Worm (Caenorhabditis elegans): ENCODE measurements around the gene ksr-1.
A peak's percentile ranks its signal among the peaks of the same experiment; 100 is the strongest.

Gene ksr-1

DNA sequence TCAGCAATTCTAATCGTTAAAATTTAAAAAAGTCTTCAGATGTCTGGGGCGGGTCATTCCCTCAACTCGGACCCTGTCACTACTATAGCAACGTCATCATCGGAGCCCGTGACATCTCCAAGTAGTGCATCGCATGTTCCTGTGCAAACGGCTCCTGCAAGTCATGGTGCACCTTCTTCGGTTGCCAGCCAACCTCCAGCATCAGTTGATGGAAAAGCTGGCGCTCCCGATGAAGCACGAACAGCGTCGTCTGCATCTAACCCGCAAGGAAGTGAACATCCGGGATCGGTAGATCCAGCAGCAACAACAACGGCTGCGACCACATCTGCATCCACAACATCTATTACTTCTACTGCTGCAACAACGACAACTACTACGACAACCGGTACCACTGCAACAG lies 19.6 kb downstream of the ksr-1 start, which contains the start of gene R09F10.3:
R09F10.3 (plus strand) TSS at position 40 of the 400 bp plus-strand sequence.
- no peak for TF ChIP-seq sem-4 (tag; optimal IDR thresholded peaks at IDR 0.05)
- no peak for TF ChIP-seq R02D3.7 (tag; optimal IDR thresholded peaks at IDR 0.05)
- TF ChIP-seq lin-11 (tag; optimal IDR thresholded peaks at IDR 0.05) = no peak

DNA sequence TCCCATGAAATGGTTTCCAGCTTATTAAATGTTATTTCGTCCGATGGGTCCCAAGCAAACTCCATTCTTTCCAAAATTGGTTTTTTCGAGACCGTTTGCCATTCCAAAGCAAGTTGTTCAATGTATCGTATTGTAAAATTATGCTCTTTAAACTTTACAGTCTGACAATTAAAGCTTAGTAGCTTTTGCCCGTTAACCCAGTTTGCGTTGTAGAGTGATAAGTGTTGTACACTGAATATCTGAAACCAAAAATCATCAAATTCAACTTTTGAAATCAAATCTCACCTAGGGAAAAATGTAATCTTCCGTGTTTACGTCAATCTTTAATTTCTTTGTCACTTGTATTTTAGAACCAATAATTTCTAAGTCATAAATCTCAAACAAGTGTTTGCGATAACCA lies 22.4 kb downstream of the ksr-1 start:
- no peak for TF ChIP-seq zag-1 (tag; optimal IDR thresholded peaks at IDR 0.05)
- TF ChIP-seq lin-39 (tag; optimal IDR thresholded peaks at IDR 0.05) = no peak
- no peak for TF ChIP-seq ztf-4 (tag; optimal IDR thresholded peaks at IDR 0.05)
- no peak for TF ChIP-seq nhr-10 (tag; optimal IDR thresholded peaks at IDR 0.05)
- no peak for TF ChIP-seq aly-2 (tag; optimal IDR thresholded peaks at IDR 0.05)
- TF ChIP-seq nhr-237 (tag; optimal IDR thresholded peaks at IDR 0.05) = no peak
- TF ChIP-seq ceh-16 (tag; optimal IDR thresholded peaks at IDR 0.05) = no peak
- no peak for TF ChIP-seq unc-62 (GFP tag; optimal IDR thresholded peaks at IDR 0.05)
- no peak for TF ChIP-seq ZK546.5 (tag; optimal IDR thresholded peaks at IDR 0.05)

DNA sequence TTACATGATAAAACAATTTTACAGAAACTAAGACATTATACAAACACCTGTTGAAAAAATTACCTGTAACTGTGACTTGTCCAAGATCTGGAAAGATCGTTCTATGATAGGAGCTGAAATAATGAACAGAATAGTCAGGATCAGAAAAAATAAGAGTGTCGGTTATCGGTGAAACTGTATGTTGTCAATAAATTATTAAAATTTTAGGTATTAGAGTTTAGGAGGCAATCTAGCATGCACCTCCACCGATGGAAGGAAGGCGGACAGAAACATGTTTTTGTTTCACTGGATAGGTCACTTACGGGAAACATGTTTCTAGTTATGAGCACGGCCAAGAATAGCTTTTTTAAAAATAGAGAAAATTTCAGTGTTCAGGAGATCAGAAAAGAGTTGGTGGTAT lies 24.6 kb downstream of the ksr-1 start, which contains the start of gene ced-13:
ced-13 (minus strand) TSS at position 101 of the 400 bp plus-strand sequence.
- no peak for TF ChIP-seq nhr-25 (tag; optimal IDR thresholded peaks at IDR 0.05)
- TF ChIP-seq zag-1 (tag; optimal IDR thresholded peaks at IDR 0.05) = no peak
- no peak for TF ChIP-seq ceh-16 (tag; optimal IDR thresholded peaks at IDR 0.05)
- no peak for TF ChIP-seq ama-1 (optimal IDR thresholded peaks at IDR 0.05)
- TF ChIP-seq mdl-1 (tag; optimal IDR thresholded peaks at IDR 0.05) = no peak
- TF ChIP-seq C34F6.9 (tag; optimal IDR thresholded peaks at IDR 0.05) = no peak
- TF ChIP-seq peb-1 (tag; optimal IDR thresholded peaks at IDR 0.05) = no peak
- no peak for TF ChIP-seq alr-1 (tag; optimal IDR thresholded peaks at IDR 0.05)
- no peak for TF ChIP-seq unc-55 (GFP tag; optimal IDR thresholded peaks at IDR 0.05)
- TF ChIP-seq blmp-1 (tag; optimal IDR thresholded peaks at IDR 0.05; ENCODE audit: insufficient read depth) = no peak
- no peak for TF ChIP-seq elt-3 (tag; optimal IDR thresholded peaks at IDR 0.05)
- no peak for TF ChIP-seq fos-1 (tag; optimal IDR thresholded peaks at IDR 0.05)
- TF ChIP-seq egl-27 (tag; optimal IDR thresholded peaks at IDR 0.05) = no peak
- no peak for TF ChIP-seq aly-2 (tag; optimal IDR thresholded peaks at IDR 0.05)
- no peak for TF ChIP-seq F13H6.1 (tag; optimal IDR thresholded peaks at IDR 0.05)

DNA sequence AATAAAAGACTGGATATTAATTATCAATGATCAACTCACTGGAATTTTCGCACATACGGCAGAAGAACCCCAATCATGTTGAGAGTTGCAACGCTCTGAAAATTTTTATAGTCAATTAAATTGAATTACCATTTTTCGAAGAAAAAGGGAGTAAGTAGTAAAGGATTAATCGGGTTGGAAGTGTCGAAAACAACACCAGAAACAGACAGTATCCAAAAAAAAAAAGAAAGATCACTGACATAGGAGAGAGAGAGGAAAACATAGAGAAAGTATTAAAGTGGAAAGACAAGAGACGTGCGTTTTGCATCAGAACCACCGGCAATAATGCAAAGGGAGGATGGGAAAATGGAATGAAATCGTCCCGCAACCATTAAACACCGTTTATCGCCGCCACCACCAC lies 27.3 kb downstream of the ksr-1 start, which contains the start of gene inx-5:
inx-5 (minus strand) TSS at position 101 of the 400 bp plus-strand sequence.
- TF ChIP-seq F13H6.1 (tag; optimal IDR thresholded peaks at IDR 0.05) (no peak), nhr-11 (tag; optimal IDR thresholded peaks at IDR 0.05) (no peak), mdl-1 (tag; optimal IDR thresholded peaks at IDR 0.05) (no peak), ceh-82 (tag; optimal IDR thresholded peaks at IDR 0.05) (no peak), sem-4 (tag; optimal IDR thresholded peaks at IDR 0.05) (no peak), ztf-1 (GFP tag; conservative IDR thresholded peaks at IDR 0.05) (no peak), ceh-16 (tag; optimal IDR thresholded peaks at IDR 0.05) (no peak), nhr-10 (tag; optimal IDR thresholded peaks at IDR 0.05) (no peak), lin-39 (tag; optimal IDR thresholded peaks at IDR 0.05) (no peak), nhr-6 (tag; optimal IDR thresholded peaks at IDR 0.05) (no peak), nhr-21 (tag; optimal IDR thresholded peaks at IDR 0.05) (no peak), nhr-23 (tag; optimal IDR thresholded peaks at IDR 0.05) (no peak), mbf-1 (tag; optimal IDR thresholded peaks at IDR 0.05) (no peak), nhr-77 (tag; optimal IDR thresholded peaks at IDR 0.05) (no peak), sma-9 (GFP tag; optimal IDR thresholded peaks at IDR 0.05) (no peak), sma-9 (tag; optimal IDR thresholded peaks at IDR 0.05) (no peak), unc-55 (GFP tag; optimal IDR thresholded peaks at IDR 0.05) (no peak), lin-11 (tag; optimal IDR thresholded peaks at IDR 0.05) (no peak), ZK546.5 (tag; optimal IDR thresholded peaks at IDR 0.05) (no peak), elt-3 (tag; optimal IDR thresholded peaks at IDR 0.05) (no peak)

ce11 chrX:8302803-8303202 lies 27.8 kb downstream of the ksr-1 start:
- TF ChIP-seq nhr-25 (tag; optimal IDR thresholded peaks at IDR 0.05) = peak; percentile 39
- TF ChIP-seq C34F6.9 (tag; optimal IDR thresholded peaks at IDR 0.05) = no peak

DNA sequence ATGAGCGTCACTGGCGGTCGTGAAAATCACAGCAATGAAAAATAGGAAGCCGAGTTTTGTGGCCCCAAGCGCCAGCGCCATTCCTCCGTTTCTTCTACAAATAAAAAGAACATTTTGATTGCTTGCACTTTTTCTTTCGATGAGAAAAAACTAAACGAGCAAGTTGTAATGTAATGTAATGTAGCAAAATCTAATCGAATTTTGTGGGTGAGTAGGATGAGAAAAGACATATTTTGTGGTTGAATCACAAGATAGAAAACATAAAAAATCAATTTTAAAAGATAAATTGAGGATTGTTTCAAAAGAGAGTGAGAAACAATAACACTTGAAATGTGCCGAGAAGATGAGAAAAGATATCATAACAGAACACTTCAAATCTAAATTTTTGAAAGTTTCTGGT lies 32.6 kb downstream of the ksr-1 start, which contains the start of gene R09F10.5:
R09F10.5 (minus strand) TSS at position 101 of the 400 bp plus-strand sequence.
- TF ChIP-seq skn-1 (tag; optimal IDR thresholded peaks at IDR 0.05) = no peak
- no peak for TF ChIP-seq alr-1 (tag; optimal IDR thresholded peaks at IDR 0.05)
- TF ChIP-seq mab-5 (tag; optimal IDR thresholded peaks at IDR 0.05) = no peak
- TF ChIP-seq sem-4 (tag; optimal IDR thresholded peaks at IDR 0.05) = peak; percentile 19
